Worm (Caenorhabditis elegans): ENCODE data around the gene cutl-15.

cutl-15 gene

ce11 chrII:8962206-8962605 is 14.7 kb upstream of the cutl-15 start (continued):
- peak; percentile 75 for TF ChIP-seq ZK337.2 (GFP tag; IDR thresholded peaks at IDR 0.05)
- TF ChIP-seq F37D6.2 (tag; optimal IDR thresholded peaks at IDR 0.05) = no peak
- no peak for TF ChIP-seq mxl-3 (GFP tag; optimal IDR thresholded peaks at IDR 0.05)
- TF ChIP-seq ZK546.5 (tag; optimal IDR thresholded peaks at IDR 0.05) = no peak

ce11 chrII:8961450-8961849 is 14.0 kb upstream of the cutl-15 start:
- TF ChIP-seq lsy-2 (tag; optimal IDR thresholded peaks at IDR 0.05) (no peak), nhr-11 (tag; optimal IDR thresholded peaks at IDR 0.05) (peak; percentile 8), ces-1 (GFP tag; optimal IDR thresholded peaks at IDR 0.05) (no peak), nhr-6 (tag; optimal IDR thresholded peaks at IDR 0.05) (no peak), lir-3 (tag; optimal IDR thresholded peaks at IDR 0.05) (no peak), unc-62 (GFP tag; optimal IDR thresholded peaks at IDR 0.05 in 1 of 2) (peak in 1 of 2 experiments; percentile 78), unc-62 (tag; optimal IDR thresholded peaks at IDR 0.05) (no peak), daf-16 (GFP tag; optimal IDR thresholded peaks at IDR 0.05) (no peak), daf-16 (tag; optimal IDR thresholded peaks at IDR 0.05) (no peak)

- TF ChIP-seq hlh-30 (tag; optimal IDR thresholded peaks at IDR 0.05; ENCODE audit: insufficient read depth) (no peak), lir-3 (tag; optimal IDR thresholded peaks at IDR 0.05) (no peak), Y48G9A.11 (GFP tag; IDR thresholded peaks at IDR 0.05) (no peak), gei-8 (GFP tag; optimal IDR thresholded peaks at IDR 0.05) (no peak), dpl-1 (GFP tag; optimal IDR thresholded peaks at IDR 0.05) (no peak), nhr-77 (tag; optimal IDR thresholded peaks at IDR 0.05) (no peak), ceh-20 (GFP tag; IDR thresholded peaks at IDR 0.05) (no peak), dmd-6 (GFP tag; IDR thresholded peaks at IDR 0.05) (no peak), egl-43 (GFP tag; IDR thresholded peaks at IDR 0.05) (no peak), lin-15B (tag; optimal IDR thresholded peaks at IDR 0.05) (no peak), ztf-11 (tag; optimal IDR thresholded peaks at IDR 0.05) (no peak), zag-1 (tag; optimal IDR thresholded peaks at IDR 0.05) (no peak), mdl-1 (tag; optimal IDR thresholded peaks at IDR 0.05) (no peak), pqm-1 (tag; optimal IDR thresholded peaks at IDR 0.05) (no peak), lin-39 (tag; optimal IDR thresholded peaks at IDR 0.05) (no peak), ceh-28 (tag; optimal IDR thresholded peaks at IDR 0.05) (no peak), fkh-10 (GFP tag; optimal IDR thresholded peaks at IDR 0.05) (no peak), ceh-82 (tag; optimal IDR thresholded peaks at IDR 0.05) (no peak), nhr-111 (GFP tag; optimal IDR thresholded peaks at IDR 0.05) (no peak), nhr-41 (GFP tag; IDR thresholded peaks at IDR 0.05) (no peak)
These were observed 12.9 kb upstream of the cutl-15 start, which contains the start of gene cal-2 for ce11 chrII:8960414-8960813. Gene cal-2, plus strand, starts transcription at chrII:8960714.

ce11 chrII:8959081-8959480 is 11.6 kb upstream of the cutl-15 start:
- TF ChIP-seq unc-62 (GFP tag; optimal IDR thresholded peaks at IDR 0.05 in 1 of 2) (peak in 1 of 2 experiments; percentile 93), unc-62 (tag; optimal IDR thresholded peaks at IDR 0.05) (no peak), zfp-3 (GFP tag; conservative IDR thresholded peaks at IDR 0.05) (no peak), daf-16 (GFP tag; optimal IDR thresholded peaks at IDR 0.05) (peak in 1 of 2 experiments; percentile 32), daf-16 (tag; optimal IDR thresholded peaks at IDR 0.05) (no peak), hlh-30 (tag; optimal IDR thresholded peaks at IDR 0.05; ENCODE audit: insufficient read depth) (peak; percentile 37), nhr-28 (tag; optimal IDR thresholded peaks at IDR 0.05) (peak; percentile 2), dpl-1 (GFP tag; optimal IDR thresholded peaks at IDR 0.05) (no peak), Y75B8A.6 (GFP tag; IDR thresholded peaks at IDR 0.05) (no peak), php-3 (GFP tag; IDR thresholded peaks at IDR 0.05) (no peak), hlh-11 (tag; optimal IDR thresholded peaks at IDR 0.05) (peak; percentile 22), aha-1 (tag) (peak; percentile 79), lsy-2 (tag; optimal IDR thresholded peaks at IDR 0.05) (peak in 1 of 2 experiments; percentile 13), spr-3 (GFP tag; optimal IDR thresholded peaks at IDR 0.05) (no peak), nhr-11 (tag; optimal IDR thresholded peaks at IDR 0.05) (peak; percentile 46)

Data from whole organism, L4 larva.